Worm (Caenorhabditis elegans) whole organism, mixed stage, embryonic: ENCODE results near the gene rbm-26.

ENCODE experiments used
- ceh-39 ChIP-seq: fragments of 150-350 bp; optimal IDR thresholded peaks from 2 replicates; lab custom pipeline; 2014; ENCODE audit warnings: missing biosample characterization, missing genetic modification characterization
- ceh-83 ChIP-seq: fragments of 200-800 bp; sonication (Bioruptor generic); optimal IDR thresholded peaks from 2 replicates; lab custom pipeline; 2018; ENCODE audit warnings: mild to moderate bottlenecking, missing genetic modification characterization, missing compliant biosample characterization
- elt-3 ChIP-seq: fragments of 150-350 bp; optimal IDR thresholded peaks from 2 replicates; lab custom pipeline; 2014; ENCODE audit warnings: missing biosample characterization, missing genetic modification characterization
- lin-13 ChIP-seq: fragments of 150-350 bp; optimal IDR thresholded peaks from 2 replicates; lab custom pipeline; 2014; ENCODE audit warnings: missing biosample characterization, missing genetic modification characterization
- mab-5 ChIP-seq: fragments of 150-350 bp; optimal IDR thresholded peaks from 2 replicates; lab custom pipeline; 2014; ENCODE audit warnings: missing biosample characterization, missing genetic modification characterization
- nhr-12 ChIP-seq: fragments of 150-350 bp; optimal IDR thresholded peaks from 2 replicates; lab custom pipeline; 2014; ENCODE audit warnings: missing biosample characterization, missing genetic modification characterization
- nhr-237 ChIP-seq: fragments of 150-350 bp; optimal IDR thresholded peaks from 2 replicates; lab custom pipeline; 2014; ENCODE audit warnings: missing biosample characterization, missing genetic modification characterization
- nhr-76 ChIP-seq: sonication (generic microtip); optimal IDR thresholded peaks from 2 replicates; lab custom pipeline; 2017; ENCODE audit warnings: missing biosample characterization, missing genetic modification characterization
- pha-4 ChIP-seq: fragments of 150-350 bp; optimal IDR thresholded peaks from 2 replicates; lab custom pipeline; 2018; ENCODE audit warnings: missing biosample characterization, missing genetic modification reagents, missing genetic modification characterization
- snpc-4 ChIP-seq: fragments of 150-350 bp; optimal IDR thresholded peaks from 2 replicates; lab custom pipeline; 2014; ENCODE audit warnings: missing biosample characterization, missing genetic modification characterization
- sptf-1 ChIP-seq: sonication (generic microtip); optimal IDR thresholded peaks from 2 replicates; lab custom pipeline; 2017; ENCODE audit warnings: mild to moderate bottlenecking, missing genetic modification characterization, moderate library complexity, missing compliant biosample characterization
- unc-62 ChIP-seq: fragments of 150-350 bp; optimal IDR thresholded peaks from 2 replicates; lab custom pipeline; 2014; ENCODE audit warnings: missing biosample characterization, missing genetic modification reagents, missing genetic modification characterization
- zip-8 ChIP-seq: fragments of 150-350 bp; optimal IDR thresholded peaks from 2 replicates; lab custom pipeline; 2014; ENCODE audit warnings: missing biosample characterization, missing genetic modification characterization
- ztf-11 ChIP-seq: fragments of 150-350 bp; optimal IDR thresholded peaks from 2 replicates; lab custom pipeline; 2014; ENCODE audit warnings: missing biosample characterization, missing genetic modification characterization

ce11 chrIII:5674196-5674595, 37.1 kb upstream of the rbm-26 start:
- no peak for TF ChIP-seq nhr-237
- TF ChIP-seq ztf-11 (tag; lab: Kevin White, UChicago), result no peak
- TF ChIP-seq ceh-39 (tag; lab: Kevin White, UChicago), result no peak
- no peak for TF ChIP-seq ceh-83 (GFP tag; lab: Kevin White, UChicago)
- no peak for TF ChIP-seq lin-13 (tag; lab: Kevin White, UChicago)
- TF ChIP-seq sptf-1 (tag; lab: Kevin White, UChicago), result no peak
- no peak for TF ChIP-seq unc-62 (GFP tag; lab: Kevin White, UChicago)
- TF ChIP-seq mab-5 (tag; lab: Kevin White, UChicago), result no peak
- no peak for TF ChIP-seq zip-8 (tag; lab: Kevin White, UChicago)
- TF ChIP-seq nhr-76, result no peak
- no peak for TF ChIP-seq pha-4 (tag; lab: Kevin White, UChicago)
- no peak for TF ChIP-seq nhr-12 (tag; lab: Kevin White, UChicago)
- no peak for TF ChIP-seq elt-3 (tag; lab: Kevin White, UChicago)
- no peak for TF ChIP-seq snpc-4 (tag; lab: Kevin White, UChicago)
